Fruit fly (Drosophila melanogaster): ENCODE data around the gene CG33635.

Gene CG33635

dm6 chr2L:207129-207813 is 48.8 kb upstream of the CG33635 start, which contains the start of the genes Tbc1d15-17 and CG11617 (continued):
- TF ChIP-seq ac (GFP tag; optimal IDR thresholded peaks at IDR 0.05) (no peak), CG3726 (GFP tag; IDR thresholded peaks at IDR 0.05) (no peak), h (optimal IDR thresholded peaks at IDR 0.05) (no peak), CG15601 (tag; optimal IDR thresholded peaks at IDR 0.05) (peak; percentile 22), al (GFP tag; IDR thresholded peaks at IDR 0.05) (no peak), fd96Cb (tag; optimal IDR thresholded peaks at IDR 0.05) (no peak), klu (GFP tag; IDR thresholded peaks at IDR 0.05) (no peak), Dp (GFP tag; optimal IDR thresholded peaks at IDR 0.05) (peak; percentile 62), Kr (GFP tag; optimal IDR thresholded peaks at IDR 0.05) (no peak), Scr (GFP tag; IDR thresholded peaks at IDR 0.05; ENCODE audit: partially characterized antibody) (peak; percentile 55), CG9727 (GFP tag; optimal IDR thresholded peaks at IDR 0.05) (no peak), CG32532 (GFP tag; IDR thresholded peaks at IDR 0.05) (no peak), Optix (GFP tag; IDR thresholded peaks at IDR 0.05) (no peak), eve (GFP tag; optimal IDR thresholded peaks at IDR 0.05) (no peak), CG17359 (tag; optimal IDR thresholded peaks at IDR 0.05) (no peak), bowl (GFP tag; IDR thresholded peaks at IDR 0.05) (no peak), gem (tag; optimal IDR thresholded peaks at IDR 0.05) (no peak), Sry-β (GFP tag; optimal IDR thresholded peaks at IDR 0.05) (no peak), B-H1 (GFP tag; IDR thresholded peaks at IDR 0.05) (no peak), tll (GFP tag; optimal IDR thresholded peaks at IDR 0.05) (peak in 1 of 2 experiments; percentile 31), CG11093 (GFP tag; IDR thresholded peaks at IDR 0.05) (no peak), CG8281 (tag; optimal IDR thresholded peaks at IDR 0.05) (no peak), ind (GFP tag; optimal IDR thresholded peaks at IDR 0.05) (no peak), CG9215 (GFP tag; IDR thresholded peaks at IDR 0.05) (no peak), CG10959 (GFP tag; IDR thresholded peaks at IDR 0.05) (no peak), CG11504 (tag; optimal IDR thresholded peaks at IDR 0.05) (no peak), Mes4 (GFP tag; optimal IDR thresholded peaks at IDR 0.05) (no peak), Elba2 (GFP tag; optimal IDR thresholded peaks at IDR 0.05) (peak; percentile 90), CG6272 (GFP tag; IDR thresholded peaks at IDR 0.05) (no peak), phol (tag; optimal IDR thresholded peaks at IDR 0.05) (peak; percentile 56), CG17912 (GFP tag; optimal IDR thresholded peaks at IDR 0.05) (no peak), lmd (GFP tag; IDR thresholded peaks at IDR 0.05) (no peak), corto (GFP tag; optimal IDR thresholded peaks at IDR 0.05) (no peak), CG4282 (GFP tag; optimal IDR thresholded peaks at IDR 0.05) (no peak), CG6791 (GFP tag; IDR thresholded peaks at IDR 0.05; ENCODE audit: partially characterized antibody) (no peak), Lim3 (GFP tag; IDR thresholded peaks at IDR 0.05) (no peak), ERR (GFP tag; optimal IDR thresholded peaks at IDR 0.05) (no peak), ATbp (GFP tag; optimal IDR thresholded peaks at IDR 0.05) (no peak), CG1792 (GFP tag; optimal IDR thresholded peaks at IDR 0.05) (no peak), tap (tag; optimal IDR thresholded peaks at IDR 0.05) (no peak), Doc2 (GFP tag; IDR thresholded peaks at IDR 0.05) (no peak), CG13287 (GFP tag; IDR thresholded peaks at IDR 0.05; ENCODE audit: partially characterized antibody) (peak; percentile 64; the same call in 1 of the 2 replicates), Atf6 (GFP tag; IDR thresholded peaks at IDR 0.05) (no peak), Rfx (GFP tag; IDR thresholded peaks at IDR 0.05) (0 out of 2 replicates have a peak, but pooled peaks have one; percentile 22), CG4617 (GFP tag; optimal IDR thresholded peaks at IDR 0.05; ENCODE audit: borderline replicate concordance) (peak; percentile 96), Antp (GFP tag; optimal IDR thresholded peaks at IDR 0.05) (no peak), CG5953 (GFP tag; IDR thresholded peaks at IDR 0.05) (no peak), CG10565 (GFP tag; optimal IDR thresholded peaks at IDR 0.05) (no peak), Gug (GFP tag; IDR thresholded peaks at IDR 0.05) (no peak), Gsc (GFP tag; IDR thresholded peaks at IDR 0.05) (no peak), Eip74EF (GFP tag; optimal IDR thresholded peaks at IDR 0.05) (no peak)
